Fruit fly (Drosophila melanogaster) whole organism: ENCODE data around the gene mib1.

ENCODE experiments used
- Dll ChIP-seq: fragments of >200 bp; optimal IDR thresholded peaks from 2 replicates; lab custom pipeline; 2017
- EcR ChIP-seq, 2 experiments: fragments of >200 bp; optimal IDR thresholded peaks; 2 replicates each; lab custom pipeline; 2017; ENCODE audit warnings: missing biosample characterization in 2 of 2, missing genetic modification characterization in 2 of 2, missing genetic modification reagents in 2 of 2
- pan ChIP-seq: fragments of >200 bp; optimal IDR thresholded peaks from 2 replicates; lab custom pipeline; 2017
- psq ChIP-seq: fragments of >200 bp; optimal IDR thresholded peaks from 2 replicates; lab custom pipeline; 2017
- usp ChIP-seq: fragments of >200 bp; optimal IDR thresholded peaks from 2 replicates; lab custom pipeline; 2017; ENCODE audit warnings: missing biosample characterization, missing genetic modification characterization, mixed read lengths

dm6 chr3L:15988039-15988546, 23.5 kb downstream of the mib1 start, which contains the start of gene Hip14:
- no peak for TF ChIP-seq usp (GFP tag; lab: Kevin White, UChicago)
- no peak for TF ChIP-seq psq (lab: Kevin White, UChicago)
- no peak for TF ChIP-seq pan (lab: Kevin White, UChicago)
- TF ChIP-seq EcR (GFP tag; optimal IDR thresholded peaks at IDR 0.05; lab: Kevin White, UChicago): no peak
- no peak for TF ChIP-seq Dll (lab: Kevin White, UChicago)
